Fruit fly (Drosophila melanogaster) Kc167 (cell line): Measurements from ENCODE around the gene Nup205.

Experiments
- Myc ChIP-seq: fragments of >200 bp; optimal IDR thresholded peaks from 2 replicates; lab custom pipeline; 2017; ENCODE audit warnings: missing external identifiers
- h ChIP-seq: fragments of >200 bp; optimal IDR thresholded peaks from 3 replicates; lab custom pipeline; 2018; ENCODE audit warnings: missing external identifiers
- insv ChIP-seq: fragments of >200 bp; optimal IDR thresholded peaks from 3 replicates; lab custom pipeline; 2018; ENCODE audit warnings: missing external identifiers
- psq ChIP-seq: fragments of >200 bp; optimal IDR thresholded peaks from 2 replicates; lab custom pipeline; 2017; ENCODE audit warnings: missing external identifiers

DNA sequence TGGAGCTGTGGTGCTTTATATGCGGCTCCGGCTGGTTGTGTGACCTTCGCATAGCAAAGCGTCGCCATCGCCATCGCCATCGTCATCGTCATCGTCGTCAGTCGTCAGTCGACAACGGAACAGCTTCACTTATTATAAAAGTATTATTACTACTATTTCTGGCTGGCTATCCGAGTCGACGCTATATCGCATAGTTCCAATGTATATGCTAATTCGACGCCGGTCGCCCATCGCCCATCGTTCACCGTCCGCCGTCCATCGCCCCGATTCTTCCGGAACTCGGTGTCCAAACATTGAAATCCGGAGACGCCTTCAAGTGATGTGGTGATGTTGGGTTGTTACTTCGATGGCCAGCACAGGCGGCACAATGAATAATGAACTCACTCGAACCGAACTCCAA is 40.1 kb downstream of the Nup205 start:
- TF ChIP-seq insv (no peak), psq (no peak), h (no peak), Myc (lab: Kevin White, UChicago) (no peak)
